Worm (Caenorhabditis elegans) whole organism, late embryonic: ENCODE data around the gene F36F12.3.
"Not testable (repeated sequence)": the region's sequence is repeated elsewhere in the genome, so short reads cannot be mapped to it uniquely, and the experiment has no call there.

Experiments used
- K02D7.2 ChIP-seq: sonication (generic microtip); optimal IDR thresholded peaks from 2 replicates; lab custom pipeline; 2017; ENCODE audit warnings: mild to moderate bottlenecking, missing genetic modification characterization, missing compliant biosample characterization
- Y22D7AL.16 ChIP-seq: sonication (generic microtip); optimal IDR thresholded peaks from 2 replicates; lab custom pipeline; 2016; ENCODE audit warnings: missing genetic modification characterization, missing compliant biosample characterization
- ahr-1 ChIP-seq: sonication (generic microtip); optimal IDR thresholded peaks from 2 replicates; lab custom pipeline; 2016; ENCODE audit warnings: missing genetic modification characterization, missing compliant biosample characterization
- ama-1 ChIP-seq: fragments of 150-350 bp; optimal IDR thresholded peaks from 2 replicates; lab custom pipeline; 2014
- ceh-18 ChIP-seq: sonication (generic microtip); optimal IDR thresholded peaks from 2 replicates; lab custom pipeline; 2016; ENCODE audit warnings: missing genetic modification characterization, missing compliant biosample characterization
- ceh-19 ChIP-seq: fragments of 200-800 bp; sonication (Bioruptor generic); optimal IDR thresholded peaks from 2 replicates; lab custom pipeline; 2018; ENCODE audit warnings: mild to moderate bottlenecking, missing genetic modification characterization, missing compliant biosample characterization
- ceh-30 ChIP-seq: fragments of 150-350 bp; optimal IDR thresholded peaks from 2 replicates; lab custom pipeline; 2014; ENCODE audit warnings: missing biosample characterization, missing genetic modification characterization
- ceh-34 ChIP-seq: sonication (generic microtip); optimal IDR thresholded peaks from 2 replicates; lab custom pipeline; 2016; ENCODE audit warnings: mild to moderate bottlenecking, missing genetic modification characterization, missing compliant biosample characterization
- ceh-48 ChIP-seq: sonication (generic microtip); optimal IDR thresholded peaks from 2 replicates; lab custom pipeline; 2016; ENCODE audit warnings: missing genetic modification characterization, inconsistent platforms, missing compliant biosample characterization
- ceh-9 ChIP-seq: sonication (generic microtip); optimal IDR thresholded peaks from 2 replicates; lab custom pipeline; 2016; ENCODE audit warnings: mild to moderate bottlenecking, missing genetic modification characterization, inconsistent platforms, missing compliant biosample characterization
- elt-2 ChIP-seq: sonication (generic microtip); optimal IDR thresholded peaks from 2 replicates; lab custom pipeline; 2016; ENCODE audit warnings: missing genetic modification reagents, missing genetic modification characterization, missing compliant biosample characterization
- elt-4 ChIP-seq: sonication (generic microtip); optimal IDR thresholded peaks from 2 replicates; lab custom pipeline; 2016; ENCODE audit warnings: missing genetic modification characterization, missing compliant biosample characterization
- ets-4 ChIP-seq: sonication (generic microtip); optimal IDR thresholded peaks from 2 replicates; lab custom pipeline; 2016; ENCODE audit warnings: missing genetic modification characterization, missing compliant biosample characterization
- fax-1 ChIP-seq: sonication (generic microtip); optimal IDR thresholded peaks from 2 replicates; lab custom pipeline; 2016; ENCODE audit warnings: missing genotype, missing genetic modification characterization, missing compliant biosample characterization
- fkh-6 ChIP-seq: sonication (generic microtip); optimal IDR thresholded peaks from 2 replicates; lab custom pipeline; 2016; ENCODE audit warnings: missing genetic modification characterization, missing compliant biosample characterization
- hlh-13 ChIP-seq: fragments of 200-800 bp; sonication (Bioruptor generic); optimal IDR thresholded peaks from 2 replicates; lab custom pipeline; 2018; ENCODE audit warnings: mild to moderate bottlenecking, missing genetic modification characterization, missing compliant biosample characterization
- hlh-15 ChIP-seq: sonication (generic microtip); optimal IDR thresholded peaks from 2 replicates; lab custom pipeline; 2016; ENCODE audit warnings: missing genetic modification characterization, missing compliant biosample characterization
- hlh-6 ChIP-seq: sonication (generic microtip); optimal IDR thresholded peaks from 2 replicates; lab custom pipeline; 2016; ENCODE audit warnings: missing genotype, missing genetic modification characterization, missing compliant biosample characterization
- hlh-8 ChIP-seq: sonication (generic microtip); optimal IDR thresholded peaks from 2 replicates; lab custom pipeline; 2016; ENCODE audit warnings: missing genotype, missing genetic modification characterization, missing compliant biosample characterization
- lim-6 ChIP-seq: sonication (generic microtip); optimal IDR thresholded peaks from 2 replicates; lab custom pipeline; 2016; ENCODE audit warnings: missing genetic modification characterization, missing compliant biosample characterization
- lin-11 ChIP-seq: fragments of 200-800 bp; sonication (Bioruptor generic); optimal IDR thresholded peaks from 2 replicates; lab custom pipeline; 2018; ENCODE audit warnings: mild to moderate bottlenecking, missing genetic modification characterization, missing compliant biosample characterization
- madf-2 ChIP-seq: sonication (generic microtip); optimal IDR thresholded peaks from 2 replicates; lab custom pipeline; 2017; ENCODE audit warnings: missing genetic modification characterization, missing compliant biosample characterization
- mec-3 ChIP-seq: sonication (generic microtip); optimal IDR thresholded peaks from 2 replicates; lab custom pipeline; 2016; ENCODE audit warnings: borderline replicate concordance, missing genetic modification characterization, missing compliant biosample characterization
- nhr-11 ChIP-seq: fragments of 150-350 bp; optimal IDR thresholded peaks from 2 replicates; lab custom pipeline; 2014; ENCODE audit warnings: missing biosample characterization, missing genetic modification characterization
- npax-4 ChIP-seq: sonication (generic microtip); optimal IDR thresholded peaks from 2 replicates; lab custom pipeline; 2016; ENCODE audit warnings: missing genetic modification characterization, missing compliant biosample characterization
- pag-3 ChIP-seq: sonication (generic microtip); optimal IDR thresholded peaks from 2 replicates; lab custom pipeline; 2016; ENCODE audit warnings: missing compliant biosample characterization, missing genetic modification characterization, borderline replicate concordance
- pax-1 ChIP-seq: fragments of 150-350 bp; optimal IDR thresholded peaks from 2 replicates; lab custom pipeline; 2014; ENCODE audit warnings: missing biosample characterization, missing genetic modification characterization
- pha-2 ChIP-seq: sonication (generic microtip); optimal IDR thresholded peaks from 2 replicates; lab custom pipeline; 2017; ENCODE audit warnings: mild to moderate bottlenecking, missing genetic modification characterization, missing compliant biosample characterization
- pqm-1 ChIP-seq: sonication (generic microtip); optimal IDR thresholded peaks from 2 replicates; lab custom pipeline; 2016; ENCODE audit warnings: missing genetic modification characterization, missing compliant biosample characterization
- pros-1 ChIP-seq: fragments of 150-350 bp; optimal IDR thresholded peaks from 2 replicates; lab custom pipeline; 2014; ENCODE audit warnings: missing biosample characterization, missing genetic modification reagents, missing genetic modification characterization
- sox-4 ChIP-seq: sonication (generic microtip); optimal IDR thresholded peaks from 2 replicates; lab custom pipeline; 2017; ENCODE audit warnings: mild to moderate bottlenecking, missing genetic modification characterization, inconsistent platforms, missing compliant biosample characterization
- syd-9 ChIP-seq: sonication (generic microtip); optimal IDR thresholded peaks from 2 replicates; lab custom pipeline; 2016; ENCODE audit warnings: mild to moderate bottlenecking, missing genetic modification characterization, moderate library complexity, missing compliant biosample characterization
- tbx-2 ChIP-seq: sonication (generic microtip); optimal IDR thresholded peaks from 2 replicates; lab custom pipeline; 2016; ENCODE audit warnings: missing genetic modification characterization, missing compliant biosample characterization
- tbx-7 ChIP-seq: sonication (generic microtip); optimal IDR thresholded peaks from 2 replicates; lab custom pipeline; 2016; ENCODE audit warnings: missing genotype, missing genetic modification characterization, missing compliant biosample characterization
- ttx-3 ChIP-seq: sonication (generic microtip); optimal IDR thresholded peaks from 2 replicates; lab custom pipeline; 2016; ENCODE audit warnings: missing genetic modification reagents, missing genetic modification characterization, missing compliant biosample characterization
- unc-42 ChIP-seq: sonication (generic microtip); optimal IDR thresholded peaks from 2 replicates; lab custom pipeline; 2016; ENCODE audit warnings: missing genotype, missing genetic modification characterization, missing compliant biosample characterization
- unc-55 ChIP-seq: sonication (generic microtip); optimal IDR thresholded peaks from 2 replicates; lab custom pipeline; 2017; ENCODE audit warnings: missing biosample characterization, missing genetic modification reagents, missing genetic modification characterization
- unc-86 ChIP-seq: sonication (generic microtip); optimal IDR thresholded peaks from 2 replicates; lab custom pipeline; 2016; ENCODE audit warnings: missing genetic modification characterization, missing compliant biosample characterization
- zip-5 ChIP-seq: sonication (generic microtip); optimal IDR thresholded peaks from 2 replicates; lab custom pipeline; 2016; ENCODE audit warnings: missing genetic modification characterization, missing compliant biosample characterization

The F36F12.3 gene

DNA sequence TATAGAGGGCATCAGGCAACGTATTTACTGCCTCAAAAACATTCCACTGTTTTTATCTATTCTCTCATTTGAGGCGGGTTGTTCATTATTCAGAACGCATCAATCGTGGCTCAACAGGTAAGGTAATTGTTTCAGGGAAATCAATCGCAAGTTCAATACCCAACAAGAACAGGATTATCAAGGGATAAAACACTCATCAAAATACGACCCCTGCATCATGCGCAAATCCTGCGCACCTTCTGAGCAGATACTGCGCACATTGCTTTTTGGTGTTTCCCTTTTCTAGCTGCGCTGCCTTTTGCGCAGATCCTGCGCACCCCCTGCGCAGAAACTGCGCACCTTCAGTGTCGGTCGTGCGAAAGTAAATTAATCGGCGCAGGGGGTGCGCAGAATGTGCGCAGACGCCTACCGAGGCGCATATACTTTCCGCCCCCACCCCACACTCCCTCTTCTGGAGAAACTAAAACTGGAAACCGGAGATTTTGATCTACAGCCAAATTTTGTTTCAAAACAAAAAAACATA is at the start of gene F36F12.3:
Gene F36F12.3, plus strand, starts transcription at position 51 of the 523 bp plus-strand sequence.
- not testable (repeated sequence) for TF ChIP-seq ahr-1, fax-1, nhr-11 (tag; lab: Kevin White, UChicago)

DNA sequence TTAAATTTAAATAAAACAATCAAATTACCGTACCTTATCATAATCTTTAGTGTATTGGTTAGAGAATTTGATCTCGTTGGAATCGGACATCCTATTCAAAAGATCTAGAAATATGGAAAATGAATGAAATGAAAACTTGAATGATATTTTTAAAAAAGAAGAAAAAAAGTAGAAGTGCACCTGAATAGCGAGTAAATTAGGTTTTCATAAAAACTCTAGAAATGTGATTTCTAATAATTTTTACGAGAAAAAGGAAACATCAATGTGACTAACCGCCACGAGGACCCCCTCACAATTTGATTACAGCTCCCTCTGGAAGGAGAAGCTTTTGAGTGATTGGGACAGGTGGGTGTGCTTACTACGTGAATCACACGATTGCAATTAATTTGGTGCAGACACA is 39.6 kb upstream of the F36F12.3 start, which contains the start of gene Y40B10A.5:
Gene Y40B10A.5, minus strand, starts transcription at position 101 of the 400 bp plus-strand sequence.
- no peak for TF ChIP-seq madf-2 (tag; lab: Kevin White, UChicago)
- TF ChIP-seq ahr-1 (tag; lab: Kevin White, UChicago), result no peak
- no peak for TF ChIP-seq fax-1 (tag; lab: Kevin White, UChicago)
- TF ChIP-seq syd-9 (tag; lab: Kevin White, UChicago), result no peak
- TF ChIP-seq ceh-34 (tag; lab: Kevin White, UChicago), result no peak
- no peak for TF ChIP-seq fkh-6 (tag; lab: Kevin White, UChicago)
- TF ChIP-seq pqm-1, result no peak
- no peak for TF ChIP-seq ttx-3
- no peak for TF ChIP-seq hlh-15
- TF ChIP-seq hlh-6, result no peak
- TF ChIP-seq unc-42, result no peak
- no peak for TF ChIP-seq K02D7.2 (tag; lab: Kevin White, UChicago)
- no peak for TF ChIP-seq sox-4 (tag; lab: Kevin White, UChicago)
- no peak for TF ChIP-seq ets-4 (tag; lab: Kevin White, UChicago)
- TF ChIP-seq pros-1, result no peak
- TF ChIP-seq pag-3 (tag; lab: Kevin White, UChicago), result no peak
- no peak for TF ChIP-seq npax-4 (tag; lab: Kevin White, UChicago)
- no peak for TF ChIP-seq Y22D7AL.16 (tag; lab: Kevin White, UChicago)
- TF ChIP-seq, all 69 proteins: peak for 0

DNA sequence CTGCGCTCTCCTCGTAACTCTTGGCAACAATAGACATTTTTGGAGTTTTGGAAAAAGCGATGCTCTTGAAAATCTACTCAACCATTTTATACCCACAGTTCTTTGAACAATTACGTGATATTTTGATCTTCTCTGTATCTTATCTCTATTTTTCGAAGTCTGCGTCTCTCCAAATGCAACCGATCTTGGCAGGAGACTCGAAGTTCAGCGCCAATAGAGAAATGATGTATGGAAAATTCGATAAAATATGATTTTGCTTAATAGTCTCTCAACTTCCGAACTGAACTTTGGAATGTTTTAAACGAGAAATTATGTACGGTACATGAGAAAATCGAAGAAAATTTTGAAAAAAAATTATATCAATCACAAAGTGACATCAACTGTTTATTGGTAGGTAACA is 35.5 kb upstream of the F36F12.3 start, which contains the start of gene comt-4:
Gene comt-4, minus strand, starts transcription at position 50 of the 400 bp plus-strand sequence.
- TF ChIP-seq hlh-6 (no peak), lin-11 (tag; lab: Kevin White, UChicago) (no peak), lim-6 (tag; lab: Kevin White, UChicago) (no peak), ceh-18 (tag; lab: Kevin White, UChicago) (no peak), K02D7.2 (tag; lab: Kevin White, UChicago) (no peak), hlh-13 (GFP tag; lab: Kevin White, UChicago) (no peak), unc-55 (GFP tag; lab: Kevin White, UChicago) (no peak), ama-1 (lab: Kevin White, UChicago) (no peak), ceh-48 (no peak), unc-86 (tag; lab: Kevin White, UChicago) (no peak), pros-1 (no peak), mec-3 (tag; lab: Kevin White, UChicago) (no peak), elt-2 (tag; lab: Kevin White, UChicago) (no peak), ceh-30 (no peak), tbx-2 (tag; lab: Kevin White, UChicago) (no peak), ceh-34 (tag; lab: Kevin White, UChicago) (no peak)

DNA sequence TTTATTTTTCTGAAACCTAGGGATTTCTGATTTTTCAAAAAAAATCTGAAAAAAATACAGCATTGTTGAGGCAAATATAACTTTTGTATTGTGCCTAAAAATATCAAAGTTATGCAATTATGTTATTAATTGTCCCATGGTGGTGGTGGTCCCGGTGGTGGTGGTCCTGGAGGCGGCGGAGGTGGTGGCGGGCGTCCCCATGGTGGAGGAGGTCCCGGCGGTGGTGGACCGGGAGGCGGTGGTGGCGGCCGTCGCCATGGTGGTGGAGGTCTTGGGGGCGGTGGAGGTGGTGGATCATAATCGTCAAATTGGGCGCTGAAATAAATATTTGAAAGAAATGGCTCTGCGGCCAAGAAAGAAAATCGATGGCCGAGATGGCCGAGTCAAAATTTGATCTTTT is 34.8 kb upstream of the F36F12.3 start:
- TF ChIP-seq pros-1, result no peak
- TF ChIP-seq ceh-34 (tag; lab: Kevin White, UChicago), result no peak
- no peak for TF ChIP-seq ceh-9 (tag; lab: Kevin White, UChicago)
- TF ChIP-seq ceh-18 (tag; lab: Kevin White, UChicago), result no peak
- no peak for TF ChIP-seq pha-2
- TF ChIP-seq elt-4 (tag; lab: Kevin White, UChicago), result no peak
- TF ChIP-seq unc-42, result no peak
- no peak for TF ChIP-seq zip-5 (tag; lab: Kevin White, UChicago)
- no peak for TF ChIP-seq pax-1 (tag; lab: Kevin White, UChicago)
- TF ChIP-seq hlh-8, result no peak
- no peak for TF ChIP-seq ceh-19 (GFP tag; lab: Kevin White, UChicago)
- TF ChIP-seq tbx-7, result no peak
